Worm (Caenorhabditis elegans) whole organism, early embryonic: ENCODE data around the gene srz-105.
"Not testable (repeated sequence)": the region's sequence is repeated elsewhere in the genome, so short reads cannot be mapped to it uniquely, and the experiment has no call there.

Experiments used
- B0310.2 ChIP-seq: sonication (generic microtip); optimal IDR thresholded peaks from 2 replicates; lab custom pipeline; 2016; ENCODE audit warnings: mild to moderate bottlenecking, missing genetic modification characterization, missing compliant biosample characterization
- F13C5.2 ChIP-seq: sonication (generic microtip); optimal IDR thresholded peaks from 2 replicates; lab custom pipeline; 2017; ENCODE audit warnings: mild to moderate bottlenecking, missing genetic modification characterization, inconsistent platforms, missing compliant biosample characterization
- aly-1 ChIP-seq: sonication (generic microtip); optimal IDR thresholded peaks from 2 replicates; lab custom pipeline; 2016; ENCODE audit warnings: missing genetic modification characterization, missing compliant biosample characterization
- ama-1 ChIP-seq: fragments of 150-350 bp; optimal IDR thresholded peaks from 2 replicates; lab custom pipeline; 2014
- ceh-13 ChIP-seq: fragments of 200-800 bp; sonication (Bioruptor generic); optimal IDR thresholded peaks from 2 replicates; lab custom pipeline; 2018; ENCODE audit warnings: mild to moderate bottlenecking, missing genetic modification characterization, missing compliant biosample characterization
- ceh-36 ChIP-seq: sonication (generic microtip); optimal IDR thresholded peaks from 2 replicates; lab custom pipeline; 2016; ENCODE audit warnings: missing genetic modification characterization, inconsistent platforms, missing compliant biosample characterization
- ets-7 ChIP-seq: sonication (generic microtip); optimal IDR thresholded peaks from 2 replicates; lab custom pipeline; 2016; ENCODE audit warnings: missing genotype, missing genetic modification characterization, missing compliant biosample characterization
- flt-1 ChIP-seq: fragments of 200-800 bp; sonication (Bioruptor generic); IDR thresholded peaks from 2 replicates; pipeline ENCODE4 v1.3.6; 2022; ENCODE audit warnings: missing genetic modification characterization, missing compliant biosample characterization
- hmbx-1 ChIP-seq: sonication (generic microtip); optimal IDR thresholded peaks from 2 replicates; lab custom pipeline; 2016; ENCODE audit warnings: mild to moderate bottlenecking, missing genetic modification characterization, missing compliant biosample characterization
- hmg-4 ChIP-seq: fragments of 200-800 bp; sonication (Bioruptor generic); optimal IDR thresholded peaks from 2 replicates; lab custom pipeline; 2018; ENCODE audit warnings: mild to moderate bottlenecking, missing genetic modification characterization, missing compliant biosample characterization
- hnd-1 ChIP-seq: sonication (generic microtip); optimal IDR thresholded peaks from 2 replicates; lab custom pipeline; 2016; ENCODE audit warnings: missing genetic modification characterization, missing compliant biosample characterization
- pes-1 ChIP-seq: fragments of 200-800 bp; sonication (Bioruptor generic); IDR thresholded peaks from 2 replicates; pipeline ENCODE4 v1.3.6; 2022; ENCODE audit warnings: missing genetic modification reagents, missing genetic modification characterization, missing compliant biosample characterization
- scrt-1 ChIP-seq: fragments of 200-800 bp; sonication (Bioruptor generic); IDR thresholded peaks from 2 replicates; pipeline ENCODE4 v1.3.6; 2022; ENCODE audit warnings: missing genetic modification characterization, missing compliant biosample characterization
- sea-1 ChIP-seq: fragments of 200-800 bp; sonication (Bioruptor generic); conservative IDR thresholded peaks from 2 replicates; pipeline ENCODE4 v1.3.6; 2022; ENCODE audit warnings: missing genetic modification characterization, missing compliant biosample characterization
- tbx-11 ChIP-seq: fragments of 200-800 bp; sonication (Bioruptor generic); IDR thresholded peaks from 2 replicates; pipeline ENCODE4 v1.3.6; 2022; ENCODE audit warnings: missing genetic modification characterization, missing compliant biosample characterization
- tbx-37 ChIP-seq: fragments of 200-800 bp; sonication (Bioruptor generic); conservative IDR thresholded peaks from 2 replicates; pipeline ENCODE4 v1.3.6; 2022; ENCODE audit warnings: missing genetic modification reagents, missing genetic modification characterization, missing compliant biosample characterization
- tra-4 ChIP-seq: sonication (generic microtip); optimal IDR thresholded peaks from 2 replicates; lab custom pipeline; 2017; ENCODE audit warnings: missing genetic modification characterization, missing compliant biosample characterization

srz-105 gene

DNA sequence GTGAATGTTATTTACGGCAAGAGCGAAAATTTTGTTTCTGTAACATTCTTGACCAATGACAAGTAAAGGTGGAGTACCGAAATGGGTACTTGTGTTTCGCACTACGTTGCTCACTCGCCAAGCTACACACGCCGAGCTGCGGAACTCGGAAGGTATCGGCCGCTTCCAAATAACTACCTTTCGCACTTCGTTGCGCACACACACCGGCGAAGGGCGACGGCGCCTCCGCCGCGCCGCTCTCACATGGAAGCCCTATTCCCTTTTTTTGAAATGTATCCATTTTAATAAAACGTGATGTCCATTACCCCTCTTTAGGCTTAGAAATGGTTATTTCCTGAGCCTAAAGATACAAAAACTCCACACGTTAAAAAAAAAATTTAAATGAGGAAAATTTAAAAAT, 17.8 kb upstream of the srz-105 start:
- TF ChIP-seq ama-1 (lab: Kevin White, UChicago) (no peak), tra-4 (tag; lab: Kevin White, UChicago) (no peak), F13C5.2 (tag; lab: Kevin White, UChicago) (no peak), flt-1 (GFP tag; lab: Robert Waterston, UW) (no peak)

ce11 chrIV:16307925-16308324, 16.8 kb upstream of the srz-105 start, which contains the start of gene rac-2:
rac-2 (plus strand) TSS chrIV:16308225.
- TF ChIP-seq pes-1 (GFP tag; lab: Robert Waterston, UW); ama-1 (lab: Kevin White, UChicago); ceh-13 (GFP tag; lab: Kevin White, UChicago): not testable (repeated sequence)

ce11 chrIV:16310103-16310502, 14.6 kb upstream of the srz-105 start:
- TF ChIP-seq ceh-36 (tag; lab: Kevin White, UChicago), result no peak
- no peak for TF ChIP-seq scrt-1 (GFP tag; lab: Robert Waterston, UW)
- no peak for TF ChIP-seq F13C5.2 (tag; lab: Kevin White, UChicago)
- no peak for TF ChIP-seq tra-4 (tag; lab: Kevin White, UChicago)
- no peak for TF ChIP-seq hmbx-1 (tag; lab: Kevin White, UChicago)
- no peak for TF ChIP-seq hnd-1 (tag; lab: Kevin White, UChicago)
- TF ChIP-seq ceh-13 (GFP tag; lab: Kevin White, UChicago), result no peak
- no peak for TF ChIP-seq tbx-11 (GFP tag; lab: Robert Waterston, UW)
- TF ChIP-seq ets-7, result no peak
- no peak for TF ChIP-seq sea-1
- no peak for TF ChIP-seq aly-1 (tag; lab: Kevin White, UChicago)
- TF ChIP-seq hmg-4 (GFP tag; lab: Kevin White, UChicago), result no peak
- no peak for TF ChIP-seq flt-1 (GFP tag; lab: Robert Waterston, UW)

DNA sequence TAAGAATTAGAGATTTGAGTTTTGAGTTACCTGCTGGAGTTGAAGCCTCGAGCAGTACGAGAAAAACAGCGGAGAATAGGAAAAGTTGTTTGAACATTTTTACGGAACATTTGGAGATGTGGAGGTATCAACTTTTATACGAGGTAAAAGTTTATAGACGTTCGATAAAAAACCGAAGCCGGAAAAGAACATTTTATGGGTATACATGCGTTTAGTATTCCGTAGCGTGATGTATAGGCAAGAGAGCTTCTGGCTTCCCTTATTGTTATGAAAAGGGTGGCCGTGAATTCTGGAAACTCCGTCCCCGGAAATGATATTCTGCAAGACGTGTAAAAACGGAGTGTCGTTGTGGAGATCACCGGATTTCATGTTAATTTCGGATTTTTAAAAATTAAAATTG, 4.3 kb upstream of the srz-105 start, which contains the start of gene K03D3.5:
K03D3.5 (minus strand) TSS at position 101 of the 400 bp plus-strand sequence.
- no peak for TF ChIP-seq hnd-1 (tag; lab: Kevin White, UChicago)
- no peak for TF ChIP-seq scrt-1 (GFP tag; lab: Robert Waterston, UW)
- no peak for TF ChIP-seq B0310.2 (tag; lab: Kevin White, UChicago)
- TF ChIP-seq ceh-36 (tag; lab: Kevin White, UChicago), result no peak
- TF ChIP-seq ceh-13 (GFP tag; lab: Kevin White, UChicago), result no peak
- TF ChIP-seq sea-1, result no peak
- no peak for TF ChIP-seq hmbx-1 (tag; lab: Kevin White, UChicago)
- no peak for TF ChIP-seq pes-1 (GFP tag; lab: Robert Waterston, UW)
- TF ChIP-seq tra-4 (tag; lab: Kevin White, UChicago), result no peak
- no peak for TF ChIP-seq hmg-4 (GFP tag; lab: Kevin White, UChicago)
- TF ChIP-seq aly-1 (tag; lab: Kevin White, UChicago), result no peak
- no peak for TF ChIP-seq tbx-11 (GFP tag; lab: Robert Waterston, UW)
- TF ChIP-seq tbx-37, result no peak
- TF ChIP-seq ama-1 (lab: Kevin White, UChicago), result no peak

DNA sequence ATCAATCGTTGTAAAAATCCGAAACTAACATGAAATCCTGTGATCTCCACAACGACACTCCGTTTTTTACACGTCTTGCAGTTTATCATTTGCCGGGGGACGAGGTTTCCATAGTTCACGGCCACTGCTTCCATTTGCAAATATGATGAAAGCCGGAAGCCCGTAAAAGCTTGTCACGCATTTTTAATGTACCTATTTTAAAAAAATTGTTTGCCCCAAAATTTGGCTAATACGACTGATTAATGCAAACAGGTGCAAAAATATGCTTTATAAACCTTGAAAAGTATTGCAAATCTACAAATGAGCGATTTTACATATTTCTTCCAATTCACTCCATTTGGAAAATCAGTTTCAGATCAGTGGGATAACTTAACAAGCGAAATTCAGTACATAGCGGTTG, 3.8 kb upstream of the srz-105 start, which contains the start of gene srz-61:
srz-61 (plus strand) TSS at position 301 of the 400 bp plus-strand sequence.
- TF ChIP-seq ceh-13 (GFP tag; lab: Kevin White, UChicago), result no peak
- no peak for TF ChIP-seq hnd-1 (tag; lab: Kevin White, UChicago)

DNA sequence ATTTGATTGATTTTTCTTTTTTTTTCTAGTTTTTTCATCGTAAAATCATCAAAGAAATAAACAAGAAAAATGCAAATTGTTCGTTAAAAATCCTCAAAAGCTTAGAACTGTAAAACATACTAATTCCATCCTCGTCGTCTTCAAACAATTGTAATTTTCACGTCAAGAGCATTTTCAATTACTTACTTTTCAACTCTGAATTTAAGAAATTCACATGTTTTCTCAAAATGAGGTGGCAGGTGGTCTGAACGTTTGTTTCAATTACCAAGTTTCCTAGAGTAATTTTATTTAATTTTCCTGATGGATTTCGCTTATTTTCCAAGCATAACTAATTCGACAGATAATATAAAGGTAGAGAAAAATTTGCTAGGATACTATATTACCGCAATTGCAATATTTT, 1.3 kb upstream of the srz-105 start, which contains the start of gene srz-104:
srz-104 (plus strand) TSS at position 301 of the 400 bp plus-strand sequence.
- TF ChIP-seq tbx-11 (GFP tag; lab: Robert Waterston, UW) (no peak), hnd-1 (tag; lab: Kevin White, UChicago) (no peak), ama-1 (lab: Kevin White, UChicago) (no peak), ets-7 (no peak), aly-1 (tag; lab: Kevin White, UChicago) (no peak), tbx-37 (no peak), B0310.2 (tag; lab: Kevin White, UChicago) (no peak), flt-1 (GFP tag; lab: Robert Waterston, UW) (no peak), hmg-4 (GFP tag; lab: Kevin White, UChicago) (no peak), hmbx-1 (tag; lab: Kevin White, UChicago) (no peak), pes-1 (GFP tag; lab: Robert Waterston, UW) (no peak), ceh-13 (GFP tag; lab: Kevin White, UChicago) (no peak), F13C5.2 (tag; lab: Kevin White, UChicago) (no peak), sea-1 (no peak), tra-4 (tag; lab: Kevin White, UChicago) (no peak)

DNA sequence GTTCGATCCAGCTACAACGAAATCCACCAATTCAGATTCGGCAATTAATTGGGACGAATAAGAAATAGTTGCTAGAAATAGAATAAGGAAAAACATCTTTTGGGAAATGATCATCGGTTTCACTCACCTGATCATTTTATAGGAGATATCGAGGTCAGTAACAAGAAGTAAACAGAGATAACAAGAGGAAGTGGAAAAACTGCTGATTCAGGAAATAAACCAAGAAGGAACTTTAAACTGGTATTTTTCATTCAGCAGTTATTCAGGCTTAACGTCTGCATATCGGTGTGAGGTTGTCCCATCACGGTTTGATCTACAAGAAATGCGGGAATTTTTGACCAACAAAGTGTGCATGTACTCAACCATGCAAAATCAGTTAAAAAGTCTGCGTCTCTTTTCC, 3.8 kb downstream of the srz-105 start, which contains the start of gene K03D3.2:
K03D3.2 (minus strand) TSS at position 101 of the 400 bp plus-strand sequence.
- no peak for TF ChIP-seq flt-1 (GFP tag; lab: Robert Waterston, UW)
- TF ChIP-seq ceh-36 (tag; lab: Kevin White, UChicago), result no peak
- no peak for TF ChIP-seq ceh-13 (GFP tag; lab: Kevin White, UChicago)
- TF ChIP-seq aly-1 (tag; lab: Kevin White, UChicago), result no peak
- no peak for TF ChIP-seq sea-1
- no peak for TF ChIP-seq pes-1 (GFP tag; lab: Robert Waterston, UW)
- no peak for TF ChIP-seq ets-7
- no peak for TF ChIP-seq tbx-11 (GFP tag; lab: Robert Waterston, UW)
- no peak for TF ChIP-seq B0310.2 (tag; lab: Kevin White, UChicago)
- TF ChIP-seq hnd-1 (tag; lab: Kevin White, UChicago), result no peak
- no peak for TF ChIP-seq F13C5.2 (tag; lab: Kevin White, UChicago)
- TF ChIP-seq tra-4 (tag; lab: Kevin White, UChicago), result no peak
- TF ChIP-seq hmg-4 (GFP tag; lab: Kevin White, UChicago), result no peak
- TF ChIP-seq scrt-1 (GFP tag; lab: Robert Waterston, UW), result no peak
- TF ChIP-seq ama-1 (lab: Kevin White, UChicago), result no peak
- no peak for TF ChIP-seq tbx-37
- no peak for TF ChIP-seq hmbx-1 (tag; lab: Kevin White, UChicago)
